Fruit fly (Drosophila melanogaster): ENCODE results near the gene Syn.

Syn gene

DNA sequence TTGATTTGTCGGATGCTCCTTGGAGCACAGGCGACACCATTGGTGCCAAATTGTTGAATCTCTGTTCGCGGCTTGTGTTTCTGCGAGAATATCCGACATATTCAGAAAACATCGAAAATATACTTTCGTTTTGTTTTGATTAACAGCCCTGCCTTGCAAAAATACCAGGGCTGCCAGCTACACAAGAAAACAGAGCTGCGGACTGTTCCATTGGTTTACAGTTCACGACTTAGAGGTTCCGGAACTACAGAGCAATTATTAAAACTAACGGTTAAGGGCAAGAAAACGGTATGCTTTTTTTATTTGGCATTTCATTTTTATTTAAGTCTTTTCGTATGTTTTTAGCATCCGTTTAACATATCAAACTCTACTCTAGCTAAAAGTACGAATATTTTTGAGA lies 29.3 kb upstream of the Syn start, which contains the start of gene CG6254 (continued):
- TF ChIP-seq E2f2 (GFP tag; IDR thresholded peaks at IDR 0.05): peak; percentile 37
- no peak for TF ChIP-seq Dfd (GFP tag; optimal IDR thresholded peaks at IDR 0.05)
- TF ChIP-seq eyg (GFP tag; optimal IDR thresholded peaks at IDR 0.05): peak; percentile 38
- TF ChIP-seq Ada2b (GFP tag; IDR thresholded peaks at IDR 0.05): 0 out of 2 replicates have a peak, but pooled peaks have one; percentile 8
- TF ChIP-seq nau (GFP tag; optimal IDR thresholded peaks at IDR 0.05): no peak
- peak; percentile 39 for TF ChIP-seq Sry-β (GFP tag; optimal IDR thresholded peaks at IDR 0.05)
- peak; percentile 25 for TF ChIP-seq dmrt11E (tag; optimal IDR thresholded peaks at IDR 0.05)
- TF ChIP-seq HLH4C (GFP tag; IDR thresholded peaks at IDR 0.05; ENCODE audit: partially characterized antibody): no peak; the same call in 1 of the 3 replicates
- TF ChIP-seq CG30020 (tag; optimal IDR thresholded peaks at IDR 0.05): peak; percentile 54
- 0 out of 3 replicates have a peak, but pooled peaks have one; percentile 19 for TF ChIP-seq Aef1 (GFP tag; IDR thresholded peaks at IDR 0.05)
- TF ChIP-seq CG2120 (GFP tag; optimal IDR thresholded peaks at IDR 0.05): peak; percentile 73
- no peak for TF ChIP-seq bowl (GFP tag; IDR thresholded peaks at IDR 0.05)
- peak; percentile 52 for TF ChIP-seq CG13424 (tag; optimal IDR thresholded peaks at IDR 0.05)
- peak; percentile 33 for TF ChIP-seq her (GFP tag; optimal IDR thresholded peaks at IDR 0.05)
- TF ChIP-seq Hsf (GFP tag; optimal IDR thresholded peaks at IDR 0.05): peak; percentile 34
- TF ChIP-seq CG30431 (GFP tag; optimal IDR thresholded peaks at IDR 0.05): no peak
- TF ChIP-seq tna (GFP tag; IDR thresholded peaks at IDR 0.05; ENCODE audit: partially characterized antibody): 0 out of 2 replicates have a peak, but pooled peaks have one; percentile 41
- TF ChIP-seq B-H2 (GFP tag; optimal IDR thresholded peaks at IDR 0.05): peak; percentile 71
- peak; percentile 15 for TF ChIP-seq CG4854 (GFP tag; optimal IDR thresholded peaks at IDR 0.05)
- no peak for TF ChIP-seq exex (tag; optimal IDR thresholded peaks at IDR 0.05)
- peak; percentile 71 for TF ChIP-seq Dbx (GFP tag; IDR thresholded peaks at IDR 0.05)
- TF ChIP-seq HHEX (GFP tag; optimal IDR thresholded peaks at IDR 0.05): no peak
- no peak for TF ChIP-seq CG8359 (GFP tag; optimal IDR thresholded peaks at IDR 0.05; ENCODE audit: borderline replicate concordance)
- no peak for TF ChIP-seq gt (GFP tag; IDR thresholded peaks at IDR 0.05)
- TF ChIP-seq peb (GFP tag; IDR thresholded peaks at IDR 0.05): no peak
- peak; percentile 34 for TF ChIP-seq Scr (GFP tag; IDR thresholded peaks at IDR 0.05; ENCODE audit: partially characterized antibody)
- peak; percentile 16 for TF ChIP-seq CG9876 (GFP tag; optimal IDR thresholded peaks at IDR 0.05)
- 0 out of 2 replicates have a peak, but pooled peaks have one; percentile 26 for TF ChIP-seq seq (GFP tag; IDR thresholded peaks at IDR 0.05)
- no peak for TF ChIP-seq CG17186 (GFP tag; optimal IDR thresholded peaks at IDR 0.05)
- TF ChIP-seq gfzf (GFP tag; optimal IDR thresholded peaks at IDR 0.05): peak; percentile 28
- TF ChIP-seq Eip74EF (GFP tag; optimal IDR thresholded peaks at IDR 0.05): no peak
- TF ChIP-seq tup (GFP tag; optimal IDR thresholded peaks at IDR 0.05): no peak
- no peak for TF ChIP-seq CG7839 (tag; optimal IDR thresholded peaks at IDR 0.05)
- TF ChIP-seq Opbp (GFP tag; IDR thresholded peaks at IDR 0.05; ENCODE audit: partially characterized antibody): 0 out of 3 replicates have a peak, but pooled peaks have one; percentile 34
- no peak for TF ChIP-seq CG1024 (GFP tag; IDR thresholded peaks at IDR 0.05)
- TF ChIP-seq C15 (GFP tag; IDR thresholded peaks at IDR 0.05): no peak
- peak; percentile 32 for TF ChIP-seq CG10267 (tag; optimal IDR thresholded peaks at IDR 0.05)
- TF ChIP-seq trem (tag; optimal IDR thresholded peaks at IDR 0.05): peak; percentile 39
- TF ChIP-seq CG17612 (GFP tag; IDR thresholded peaks at IDR 0.05): no peak
- TF ChIP-seq CG11247 (GFP tag; IDR thresholded peaks at IDR 0.05): peak; percentile 53; the same call in 1 of the 2 replicates
- 0 out of 2 replicates have a peak, but pooled peaks have one; percentile 14 for TF ChIP-seq sens-2 (GFP tag; IDR thresholded peaks at IDR 0.05)
- TF ChIP-seq btn (GFP tag; optimal IDR thresholded peaks at IDR 0.05): no peak
- TF ChIP-seq CG2116 (GFP tag; optimal IDR thresholded peaks at IDR 0.05): peak; percentile 54
- peak; percentile 90 for TF ChIP-seq row (GFP tag; IDR thresholded peaks at IDR 0.05)
- no peak for TF ChIP-seq CG2712 (tag; optimal IDR thresholded peaks at IDR 0.05)
- no peak for TF ChIP-seq CG16779 (GFP tag; IDR thresholded peaks at IDR 0.05)
- TF ChIP-seq lilli (GFP tag; optimal IDR thresholded peaks at IDR 0.05): peak; percentile 58
- TF ChIP-seq luna (GFP tag; optimal IDR thresholded peaks at IDR 0.05): no peak
- TF ChIP-seq hth (optimal IDR thresholded peaks at IDR 0.05): no peak
- TF ChIP-seq zen2 (GFP tag; IDR thresholded peaks at IDR 0.05; ENCODE audit: partially characterized antibody): 0 out of 3 replicates have a peak, but pooled peaks have one; percentile 24

Data from whole organism, embryonic.